Worm (Caenorhabditis elegans) whole organism, young adult: ENCODE data around the gene B0034.4.

Source experiments
- Y67H2A.10 ChIP-seq: fragments of 200-800 bp; sonication (Bioruptor generic); conservative IDR thresholded peaks from 2 replicates; pipeline ENCODE4 v1.3.6; 2022; ENCODE audit warnings: missing genetic modification reagents, missing genetic modification characterization, missing compliant biosample characterization
- lin-35 ChIP-seq, 3 experiments: fragments of 150-350 bp in 2 of 3; sonication (generic microtip) in 1 of 3; optimal IDR thresholded peaks; 2 replicates each; lab custom pipeline; 2014 to 2018; ENCODE audit warnings: missing biosample characterization in 3 of 3, missing genetic modification characterization in 3 of 3, missing genetic modification reagents in 3 of 3
- snpc-4 ChIP-seq, 5 experiments: fragments of 150-350 bp in 1 of 5; sonication (generic microtip) in 4 of 5; optimal IDR thresholded peaks; 2 replicates each; lab custom pipeline; 2014 to 2018; ENCODE audit warnings: missing genetic modification characterization in 5 of 5, missing biosample characterization in 3 of 5, antibody characterized with exemption in 2 of 5, mild to moderate bottlenecking in 2 of 5, missing compliant biosample characterization in 2 of 5, missing genotype in 2 of 5, moderate library complexity in 2 of 5, missing genetic modification reagents in 1 of 5
- unc-130 ChIP-seq: sonication (generic microtip); optimal IDR thresholded peaks from 2 replicates; lab custom pipeline; 2016; ENCODE audit warnings: missing genetic modification reagents, missing genetic modification characterization, missing compliant biosample characterization
- ztf-3 ChIP-seq: fragments of 200-800 bp; sonication (Bioruptor generic); optimal IDR thresholded peaks from 2 replicates; lab custom pipeline; 2018; ENCODE audit warnings: mild to moderate bottlenecking, missing genetic modification characterization, missing compliant biosample characterization

DNA sequence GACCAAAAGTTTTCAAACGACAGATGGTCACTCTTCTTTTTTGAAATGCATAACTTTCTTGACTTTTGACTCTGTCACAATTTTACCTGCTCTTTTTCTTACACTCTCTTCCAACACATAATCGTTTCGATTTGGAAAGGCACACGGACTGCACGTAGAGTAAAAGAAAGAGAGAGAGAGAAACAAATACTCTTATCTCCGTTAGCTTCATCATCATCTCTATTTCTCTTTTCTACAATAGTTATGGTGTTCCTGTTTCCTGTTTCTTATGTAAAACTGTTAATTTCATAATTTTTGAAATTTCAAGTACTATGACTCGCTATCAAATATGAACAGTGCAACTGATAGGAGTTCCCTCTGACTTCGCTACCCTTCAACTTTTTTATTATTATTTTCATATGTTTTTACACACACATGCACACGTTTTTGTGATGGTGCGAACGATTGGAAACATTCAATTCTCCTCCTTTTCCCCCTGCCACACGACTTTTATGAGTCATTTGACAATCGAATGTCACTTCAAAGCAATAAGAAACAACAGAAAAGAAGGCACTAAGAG is 39.2 kb downstream of the B0034.4 start:
- TF ChIP-seq Y67H2A.10 (GFP tag; lab: Robert Waterston, UW): no peak
- TF ChIP-seq ztf-3 (GFP tag; lab: Kevin White, UChicago): no peak
- TF ChIP-seq unc-130 (GFP tag; lab: Kevin White, UChicago): no peak
- TF ChIP-seq lin-35 (GFP tag; optimal IDR thresholded peaks at IDR 0.05; lab: Kevin White, UChicago): no peak
- TF ChIP-seq snpc-4 (GFP tag; optimal IDR thresholded peaks at IDR 0.05; lab: Kevin White, UChicago): no peak
- peak in 1 of 4 experiments; percentile 0 for TF ChIP-seq snpc-4 (tag; optimal IDR thresholded peaks at IDR 0.05; lab: Kevin White, UChicago)
